Fruit fly (Drosophila melanogaster): ENCODE measurements around the gene CG42374.

The CG42374 gene

DNA sequence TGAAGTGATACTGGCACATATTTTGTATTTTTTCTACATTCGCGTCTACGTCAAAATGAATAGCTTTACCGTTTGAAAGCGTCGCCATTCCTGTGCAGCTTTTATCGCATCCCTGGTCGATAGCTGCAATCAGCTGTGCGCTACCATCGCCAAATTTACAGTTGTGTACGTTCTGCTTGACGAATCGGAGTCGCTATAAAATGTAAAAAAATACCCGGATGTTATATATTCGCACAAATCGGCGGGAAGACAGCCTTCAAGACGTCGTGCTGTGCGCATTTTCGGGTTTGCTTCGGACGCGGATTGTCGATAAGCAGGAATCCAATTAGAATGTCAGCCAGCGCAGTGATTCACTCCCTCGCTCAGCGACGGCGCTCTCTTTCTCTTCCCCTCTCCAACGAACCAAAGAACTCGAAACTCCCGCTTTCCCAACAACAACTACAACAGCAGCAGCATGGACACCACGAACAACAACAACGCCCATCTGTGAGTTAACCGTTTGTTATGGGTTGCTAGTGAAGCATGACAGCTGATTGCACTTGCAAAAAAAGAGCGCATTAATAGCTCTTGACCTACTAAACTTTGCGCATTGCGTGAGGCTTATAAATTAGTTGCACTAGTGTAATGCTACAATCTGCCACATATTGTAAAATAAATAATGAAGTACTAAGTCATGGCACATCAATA is 31.2 kb downstream of the CG42374 start (continued):
- TF ChIP-seq CG9215 (GFP tag; IDR thresholded peaks at IDR 0.05), result no peak
- peak; percentile 50 for TF ChIP-seq pita (GFP tag; optimal IDR thresholded peaks at IDR 0.05)
- TF ChIP-seq CG10654 (GFP tag; optimal IDR thresholded peaks at IDR 0.05), result no peak
- peak; percentile 62 for TF ChIP-seq Lhr (GFP tag; optimal IDR thresholded peaks at IDR 0.05)
- TF ChIP-seq ken (GFP tag; IDR thresholded peaks at IDR 0.05), result no peak
- TF ChIP-seq CG4617 (GFP tag; optimal IDR thresholded peaks at IDR 0.05; ENCODE audit: borderline replicate concordance), result peak; percentile 20
- 0 out of 2 replicates have a peak, but pooled peaks have one; percentile 50 for TF ChIP-seq seq (GFP tag; IDR thresholded peaks at IDR 0.05)
- 0 out of 3 replicates have a peak, but pooled peaks have one; percentile 8 for TF ChIP-seq CG11695 (GFP tag; IDR thresholded peaks at IDR 0.05)
- peak; percentile 89 for TF ChIP-seq CG2199 (GFP tag; IDR thresholded peaks at IDR 0.05)
- TF ChIP-seq hkb (optimal IDR thresholded peaks at IDR 0.05), result peak; percentile 86
- TF ChIP-seq hkb (GFP tag; IDR thresholded peaks at IDR 0.05), result no peak
- TF ChIP-seq CG13424 (tag; optimal IDR thresholded peaks at IDR 0.05), result no peak
- TF ChIP-seq trem (tag; optimal IDR thresholded peaks at IDR 0.05), result no peak
- no peak for TF ChIP-seq fd96Cb (tag; optimal IDR thresholded peaks at IDR 0.05)
- TF ChIP-seq CG14860 (GFP tag; IDR thresholded peaks at IDR 0.05; ENCODE audit: partially characterized antibody), result no peak
- TF ChIP-seq ttk (GFP tag; IDR thresholded peaks at IDR 0.05), result no peak
- no peak for TF ChIP-seq danr (GFP tag; IDR thresholded peaks at IDR 0.05)
- no peak for TF ChIP-seq hth (optimal IDR thresholded peaks at IDR 0.05)
- peak; percentile 43; the same call in 1 of the 2 replicates for TF ChIP-seq sens-2 (GFP tag; IDR thresholded peaks at IDR 0.05)
- peak; percentile 18; the same call in 1 of the 2 replicates for TF ChIP-seq rib (GFP tag; IDR thresholded peaks at IDR 0.05)
- TF ChIP-seq CG16815 (GFP tag; optimal IDR thresholded peaks at IDR 0.05), result no peak
- peak; percentile 65 for TF ChIP-seq pzg (GFP tag; optimal IDR thresholded peaks at IDR 0.05)
- TF ChIP-seq Rfx (GFP tag; IDR thresholded peaks at IDR 0.05), result no peak
- no peak for TF ChIP-seq H2.0 (GFP tag; IDR thresholded peaks at IDR 0.05)
- TF ChIP-seq Blimp-1 (GFP tag; optimal IDR thresholded peaks at IDR 0.05), result peak; percentile 3
- TF ChIP-seq CG11504 (tag; optimal IDR thresholded peaks at IDR 0.05), result peak; percentile 10
- peak; percentile 54 for TF ChIP-seq MBD-R2 (GFP tag; IDR thresholded peaks at IDR 0.05)
- TF ChIP-seq CG3163 (GFP tag; optimal IDR thresholded peaks at IDR 0.05), result peak; percentile 8
- TF ChIP-seq CG13894 (tag; optimal IDR thresholded peaks at IDR 0.05), result peak; percentile 29
- TF ChIP-seq nerfin-2 (GFP tag; IDR thresholded peaks at IDR 0.05; ENCODE audit: partially characterized antibody), result no peak
- TF ChIP-seq CG17186 (GFP tag; optimal IDR thresholded peaks at IDR 0.05), result peak; percentile 56
- no peak for TF ChIP-seq oc (tag; optimal IDR thresholded peaks at IDR 0.05)
- TF ChIP-seq Trl (optimal IDR thresholded peaks at IDR 0.05), result peak; percentile 77
- TF ChIP-seq Trl (GFP tag; optimal IDR thresholded peaks at IDR 0.05), result no peak
- TF ChIP-seq NfI (GFP tag; optimal IDR thresholded peaks at IDR 0.05), result no peak
- TF ChIP-seq al (GFP tag; IDR thresholded peaks at IDR 0.05), result no peak
- peak; percentile 68 for TF ChIP-seq MESR4 (GFP tag; optimal IDR thresholded peaks at IDR 0.05)
- no peak for TF ChIP-seq Hmx (GFP tag; optimal IDR thresholded peaks at IDR 0.05)
- TF ChIP-seq NFAT (GFP tag; IDR thresholded peaks at IDR 0.05), result no peak
- no peak for TF ChIP-seq lov (optimal IDR thresholded peaks at IDR 0.05)
- 0 out of 3 replicates have a peak, but pooled peaks have one; percentile 39 for TF ChIP-seq lov (GFP tag; IDR thresholded peaks at IDR 0.05)
- no peak for TF ChIP-seq NK7.1 (GFP tag; optimal IDR thresholded peaks at IDR 0.05)
- TF ChIP-seq CG5180 (GFP tag; optimal IDR thresholded peaks at IDR 0.05), result no peak
- TF ChIP-seq CG6175 (GFP tag; IDR thresholded peaks at IDR 0.05), result no peak
- TF ChIP-seq CG15514 (GFP tag; optimal IDR thresholded peaks at IDR 0.05), result peak; percentile 33
- TF ChIP-seq zf30C (GFP tag; optimal IDR thresholded peaks at IDR 0.05), result peak; percentile 20
- TF ChIP-seq gro (GFP tag; optimal IDR thresholded peaks at IDR 0.05), result no peak
- peak; percentile 40 for TF ChIP-seq Dp (GFP tag; optimal IDR thresholded peaks at IDR 0.05)
- 0 out of 2 replicates have a peak, but pooled peaks have one; percentile 5 for TF ChIP-seq vvl (GFP tag; IDR thresholded peaks at IDR 0.05)
- TF ChIP-seq Fer1 (GFP tag; optimal IDR thresholded peaks at IDR 0.05), result no peak
- TF ChIP-seq slou (GFP tag; optimal IDR thresholded peaks at IDR 0.05), result no peak
